Fruit fly (Drosophila melanogaster): ENCODE measurements around the gene smog.

smog gene

DNA sequence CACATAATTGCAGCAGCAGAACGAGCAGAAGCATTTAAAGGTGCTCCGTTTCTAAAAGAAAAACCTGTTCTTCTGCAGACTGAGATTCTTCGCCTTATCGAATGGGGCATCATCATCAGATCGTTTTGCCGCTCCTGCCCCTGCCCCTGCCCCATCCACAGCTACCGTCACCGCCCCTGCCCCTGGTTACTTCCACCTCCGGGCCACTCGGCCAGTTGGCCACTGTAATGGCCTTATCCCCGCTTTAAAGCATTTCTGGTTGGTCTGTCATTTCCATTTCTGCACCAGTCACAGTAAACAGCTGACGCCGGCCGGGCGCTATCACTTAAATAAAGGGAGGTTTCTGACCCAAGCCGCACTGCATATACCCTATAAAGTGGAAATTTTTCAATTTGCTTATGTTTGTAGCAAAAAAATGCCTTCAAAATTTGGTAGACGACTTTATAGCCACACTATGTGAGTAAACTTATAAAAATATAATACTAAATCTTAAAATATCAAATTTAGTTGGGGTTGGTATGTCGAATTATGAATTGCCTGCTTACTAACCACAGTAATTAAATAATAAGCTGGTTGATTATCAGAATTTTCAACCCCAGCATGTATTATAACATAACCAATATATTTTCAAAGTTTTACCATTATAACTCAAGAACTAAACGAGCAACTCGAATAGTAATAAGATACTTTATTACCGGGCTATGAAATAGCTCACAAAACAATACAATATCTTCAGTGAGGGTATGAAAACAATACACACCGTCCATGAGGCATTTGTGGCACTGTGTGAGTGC lies 41.8 kb upstream of the smog start (continued):
- peak; percentile 59 for TF ChIP-seq fd96Cb (tag; optimal IDR thresholded peaks at IDR 0.05)
- TF ChIP-seq CG9876 (GFP tag; optimal IDR thresholded peaks at IDR 0.05): no peak
- peak; percentile 17 for TF ChIP-seq lab (GFP tag; optimal IDR thresholded peaks at IDR 0.05)
- peak; percentile 23 for TF ChIP-seq Fer3 (tag; optimal IDR thresholded peaks at IDR 0.05)
- TF ChIP-seq Lim3 (GFP tag; IDR thresholded peaks at IDR 0.05): no peak
- TF ChIP-seq CG18764 (GFP tag; optimal IDR thresholded peaks at IDR 0.05): no peak
- no peak for TF ChIP-seq CG4730 (GFP tag; IDR thresholded peaks at IDR 0.05)
- no peak for TF ChIP-seq CG11093 (GFP tag; IDR thresholded peaks at IDR 0.05)
- TF ChIP-seq CG7357 (GFP tag; IDR thresholded peaks at IDR 0.05): peak; percentile 42; the same call in 1 of the 3 replicates
- no peak for TF ChIP-seq CG14014 (GFP tag; IDR thresholded peaks at IDR 0.05)
- TF ChIP-seq Scr (GFP tag; IDR thresholded peaks at IDR 0.05; ENCODE audit: partially characterized antibody): no peak
- no peak for TF ChIP-seq otp (GFP tag; IDR thresholded peaks at IDR 0.05)
- TF ChIP-seq Pdp1 (GFP tag; optimal IDR thresholded peaks at IDR 0.05): peak; percentile 39 to 40
- peak; percentile 51 for TF ChIP-seq CG4820 (GFP tag; optimal IDR thresholded peaks at IDR 0.05)
- TF ChIP-seq CG15011 (GFP tag; optimal IDR thresholded peaks at IDR 0.05): peak; percentile 25
- 0 out of 3 replicates have a peak, but pooled peaks have one; percentile 58 for TF ChIP-seq CG11456 (GFP tag; IDR thresholded peaks at IDR 0.05)
- no peak for TF ChIP-seq CG13624 (GFP tag; optimal IDR thresholded peaks at IDR 0.05)
- TF ChIP-seq CG16815 (GFP tag; optimal IDR thresholded peaks at IDR 0.05): peak; percentile 78
- peak; percentile 92 for TF ChIP-seq sens (GFP tag)
- peak; percentile 74 for TF ChIP-seq Meics (GFP tag; optimal IDR thresholded peaks at IDR 0.05)
- TF ChIP-seq gcm (GFP tag; optimal IDR thresholded peaks at IDR 0.05): no peak
- TF ChIP-seq fu2 (GFP tag; optimal IDR thresholded peaks at IDR 0.05): peak; percentile 25
- peak; percentile 37 for TF ChIP-seq CG2116 (GFP tag; optimal IDR thresholded peaks at IDR 0.05)
- no peak for TF ChIP-seq gcm2 (GFP tag; optimal IDR thresholded peaks at IDR 0.05)
- TF ChIP-seq CG30020 (tag; optimal IDR thresholded peaks at IDR 0.05): peak; percentile 24
- no peak for TF ChIP-seq amos (GFP tag; IDR thresholded peaks at IDR 0.05; ENCODE audit: partially characterized antibody)
- peak; percentile 86 for TF ChIP-seq CG9727 (GFP tag; optimal IDR thresholded peaks at IDR 0.05)
- TF ChIP-seq CG5953 (GFP tag; IDR thresholded peaks at IDR 0.05): no peak
- peak; percentile 81 for TF ChIP-seq org-1 (GFP tag; optimal IDR thresholded peaks at IDR 0.05)
- no peak for TF ChIP-seq CG31388 (GFP tag; optimal IDR thresholded peaks at IDR 0.05)
- no peak for TF ChIP-seq danr (GFP tag; IDR thresholded peaks at IDR 0.05)
- TF ChIP-seq CkIIα-i1 (GFP tag; IDR thresholded peaks at IDR 0.05): no peak
- no peak for TF ChIP-seq dati (GFP tag; IDR thresholded peaks at IDR 0.05)
- peak; percentile 56 for TF ChIP-seq CG10431 (GFP tag; optimal IDR thresholded peaks at IDR 0.05)
- TF ChIP-seq CG15601 (tag; optimal IDR thresholded peaks at IDR 0.05): peak; percentile 54
- no peak for TF ChIP-seq disco-r (GFP tag; optimal IDR thresholded peaks at IDR 0.05)
- TF ChIP-seq PHDP (tag; optimal IDR thresholded peaks at IDR 0.05): peak; percentile 48
- no peak for TF ChIP-seq h (optimal IDR thresholded peaks at IDR 0.05)
- TF ChIP-seq Nf-YA (GFP tag; IDR thresholded peaks at IDR 0.05): no peak
- no peak for TF ChIP-seq CG4707 (GFP tag; optimal IDR thresholded peaks at IDR 0.05)
- TF ChIP-seq fd102C (GFP tag; optimal IDR thresholded peaks at IDR 0.05): no peak
- no peak for TF ChIP-seq CG14667 (GFP tag; IDR thresholded peaks at IDR 0.05)
- TF ChIP-seq dmrt11E (tag; optimal IDR thresholded peaks at IDR 0.05): peak; percentile 71
- TF ChIP-seq Gsc (GFP tag; IDR thresholded peaks at IDR 0.05): no peak
- no peak for TF ChIP-seq mirr (GFP tag; optimal IDR thresholded peaks at IDR 0.05)
- TF ChIP-seq CG12299 (tag; optimal IDR thresholded peaks at IDR 0.05): no peak
- no peak for TF ChIP-seq jing (GFP tag; optimal IDR thresholded peaks at IDR 0.05)
- no peak for TF ChIP-seq Poxn (GFP tag; IDR thresholded peaks at IDR 0.05)
- TF ChIP-seq nerfin-2 (GFP tag; IDR thresholded peaks at IDR 0.05; ENCODE audit: partially characterized antibody): no peak
- no peak for TF ChIP-seq seq (GFP tag; IDR thresholded peaks at IDR 0.05)
